Fruit fly (Drosophila melanogaster) whole organism, embryonic: ENCODE measurements around the gene esc.

Source experiments
- CG1832 ChIP-seq: fragments of 200-800 bp; sonication (Bioruptor generic); optimal IDR thresholded peaks from 2 replicates; lab custom pipeline; 2017; ENCODE audit warnings: missing biosample characterization, mild to moderate bottlenecking, missing genetic modification characterization, inconsistent platforms
- CG2120 ChIP-seq: fragments of 200-800 bp; sonication (Bioruptor generic); optimal IDR thresholded peaks from 3 replicates; lab custom pipeline; 2016; ENCODE audit warnings: missing biosample characterization, missing genetic modification characterization
- CG33213 ChIP-seq: fragments of 200-800 bp; sonication (Bioruptor generic); optimal IDR thresholded peaks from 3 replicates; lab custom pipeline; 2016; ENCODE audit warnings: missing biosample characterization, missing genetic modification characterization
- CG3838 ChIP-seq: fragments of 200-800 bp; sonication (Bioruptor generic); optimal IDR thresholded peaks from 3 replicates; lab custom pipeline; 2016; ENCODE audit warnings: missing biosample characterization, missing genetic modification characterization
- CG4854 ChIP-seq: fragments of 200-800 bp; sonication (Bioruptor generic); optimal IDR thresholded peaks from 2 replicates; lab custom pipeline; 2016; ENCODE audit warnings: missing biosample characterization, missing genetic modification characterization, inconsistent platforms
- Dad ChIP-seq: fragments of 200-800 bp; sonication (Bioruptor generic); optimal IDR thresholded peaks from 3 replicates; lab custom pipeline; 2016; ENCODE audit warnings: missing biosample characterization, missing genetic modification characterization
- Pdp1 ChIP-seq, 2 experiments: fragments of 200-800 bp; sonication (Bioruptor generic); optimal IDR thresholded peaks; 3 replicates each; lab custom pipeline; 2016; ENCODE audit warnings: missing biosample characterization in 2 of 2, missing genetic modification characterization in 2 of 2, mild to moderate bottlenecking in 1 of 2, moderate library complexity in 1 of 2
- Sox100B ChIP-seq: fragments of 200-800 bp; sonication (Bioruptor generic); optimal IDR thresholded peaks from 3 replicates; lab custom pipeline; 2018; ENCODE audit warnings: missing biosample characterization, mild to moderate bottlenecking, missing genetic modification characterization
- ase ChIP-seq: fragments of 200-800 bp; sonication (Bioruptor generic); IDR thresholded peaks from 3 replicates; pipeline ENCODE4 v1.3.6; 2022; ENCODE audit warnings: missing biosample characterization, missing genetic modification characterization
- bab2 ChIP-seq: fragments of 200-800 bp; sonication (Bioruptor generic); optimal IDR thresholded peaks from 2 replicates; lab custom pipeline; 2016; ENCODE audit warnings: missing biosample characterization, missing genetic modification characterization
- kay ChIP-seq: fragments of 200-800 bp; sonication (Bioruptor generic); optimal IDR thresholded peaks from 2 replicates; lab custom pipeline; 2016; ENCODE audit warnings: missing biosample characterization, missing genetic modification characterization
- psq ChIP-seq: fragments of 200-800 bp; sonication (Bioruptor generic); optimal IDR thresholded peaks from 2 replicates; lab custom pipeline; 2017; ENCODE audit warnings: missing biosample characterization, missing genetic modification characterization
- zen ChIP-seq: fragments of 200-800 bp; sonication (Bioruptor generic); optimal IDR thresholded peaks from 3 replicates; lab custom pipeline; 2018; ENCODE audit warnings: missing biosample characterization, mild to moderate bottlenecking, missing genetic modification characterization, moderate library complexity

dm6 chr2L:11842291-11843187, 13.3 kb upstream of the esc start, which contains the start of the genes CG44008, CG14933, CG46426 and CG42486:
- TF ChIP-seq CG4854 (GFP tag; lab: Kevin White, UChicago) (no peak), Sox100B (GFP tag; lab: Kevin White, UChicago) (no peak), CG33213 (GFP tag; lab: Kevin White, UChicago) (no peak), Pdp1 (GFP tag; optimal IDR thresholded peaks at IDR 0.05; lab: Kevin White, UChicago) (no peak), Dad (no peak), CG1832 (no peak), kay (GFP tag; lab: Kevin White, UChicago) (no peak), zen (tag; lab: Kevin White, UChicago) (no peak), bab2 (GFP tag; lab: Kevin White, UChicago) (no peak), ase (GFP tag; lab: Robert Waterston, UW) (no peak), CG3838 (GFP tag; lab: Kevin White, UChicago) (no peak), psq (no peak), CG2120 (GFP tag; lab: Kevin White, UChicago) (no peak)
